Worm (Caenorhabditis elegans) whole organism, L3 larva: ENCODE results near the gene srg-25.

Experiments used
- aly-2 ChIP-seq: fragments of 150-350 bp; optimal IDR thresholded peaks from 2 replicates; lab custom pipeline; 2014; ENCODE audit warnings: missing biosample characterization, missing genetic modification characterization
- ceh-9 ChIP-seq: sonication (generic microtip); optimal IDR thresholded peaks from 2 replicates; lab custom pipeline; 2018; ENCODE audit warnings: missing biosample characterization, missing genetic modification characterization
- elt-3 ChIP-seq, 3 experiments: fragments of 150-350 bp in 1 of 3; sonication (generic microtip) in 2 of 3; optimal IDR thresholded peaks; 2 replicates in 2 of 3; 4 replicates in 1 of 3; lab custom pipeline; 2014 to 2017; ENCODE audit warnings: missing biosample characterization in 3 of 3, missing genetic modification characterization in 3 of 3
- eor-1 ChIP-seq, 2 experiments: fragments of 150-350 bp; optimal IDR thresholded peaks; 2 replicates each; lab custom pipeline; 2014 to 2018; ENCODE audit warnings: missing biosample characterization in 2 of 2, missing genetic modification characterization in 2 of 2
- fkh-10 ChIP-seq: sonication (generic microtip); optimal IDR thresholded peaks from 2 replicates; lab custom pipeline; 2017; ENCODE audit warnings: missing biosample characterization, missing genetic modification reagents, missing genetic modification characterization
- lin-15B ChIP-seq: fragments of 150-350 bp; optimal IDR thresholded peaks from 2 replicates; lab custom pipeline; 2014; ENCODE audit warnings: missing biosample characterization, missing genetic modification characterization
- lin-39 ChIP-seq: fragments of 150-350 bp; optimal IDR thresholded peaks from 2 replicates; lab custom pipeline; 2018; ENCODE audit warnings: missing biosample characterization, missing genetic modification reagents, missing genetic modification characterization
- nfya-1 ChIP-seq: sonication (generic microtip); optimal IDR thresholded peaks from 2 replicates; lab custom pipeline; 2017; ENCODE audit warnings: missing genetic modification characterization, mild to moderate bottlenecking, missing compliant biosample characterization, antibody characterized with exemption, moderate library complexity; ENCODE audit not compliant: insufficient read depth
- skn-1 ChIP-seq: fragments of 150-350 bp; optimal IDR thresholded peaks from 2 replicates; lab custom pipeline; 2014; ENCODE audit warnings: missing biosample characterization, missing genetic modification characterization
- tbx-2 ChIP-seq: sonication (generic microtip); optimal IDR thresholded peaks from 2 replicates; lab custom pipeline; 2016; ENCODE audit warnings: mild to moderate bottlenecking, missing genetic modification characterization, missing compliant biosample characterization
- ztf-11 ChIP-seq: fragments of 150-350 bp; optimal IDR thresholded peaks from 2 replicates; lab custom pipeline; 2014; ENCODE audit warnings: missing biosample characterization, missing genetic modification characterization

- TF ChIP-seq ztf-11 (no peak), lin-39 (tag; lab: Kevin White, UChicago) (no peak), fkh-10 (GFP tag; lab: Kevin White, UChicago) (no peak), aly-2 (tag; lab: Kevin White, UChicago) (no peak), ceh-9 (tag; lab: Kevin White, UChicago) (no peak), nfya-1 (tag; lab: Kevin White, UChicago) (no peak), lin-15B (tag; lab: Kevin White, UChicago) (no peak), elt-3 (tag; optimal IDR thresholded peaks at IDR 0.05; lab: Kevin White, UChicago) (no peak), tbx-2 (tag; lab: Kevin White, UChicago) (no peak), skn-1 (tag; lab: Kevin White, UChicago) (no peak), eor-1 (tag; optimal IDR thresholded peaks at IDR 0.05; lab: Kevin White, UChicago) (no peak)
Observed at ce11 chrV:5339497-5339896, 5.8 kb downstream of the srg-25 start, which contains the start of gene srg-27.
